Fruit fly (Drosophila melanogaster): ENCODE measurements around the gene CG13002.

CG13002 gene

dm6 chrX:16920682-16921286 lies 31.2 kb downstream of the CG13002 start:
- peak; percentile 5 for TF ChIP-seq cic (GFP tag; optimal IDR thresholded peaks at IDR 0.05)
- TF ChIP-seq CG7101 (tag; optimal IDR thresholded peaks at IDR 0.05): peak; percentile 55
- no peak for TF ChIP-seq Mnt (GFP tag; optimal IDR thresholded peaks at IDR 0.05)

dm6 chrX:16922626-16923025 lies 33.0 kb downstream of the CG13002 start:
- TF ChIP-seq Hr96 (GFP tag; optimal IDR thresholded peaks at IDR 0.05): no peak
- TF ChIP-seq CG5204 (GFP tag; optimal IDR thresholded peaks at IDR 0.05): no peak
- no peak for TF ChIP-seq toe (GFP tag; optimal IDR thresholded peaks at IDR 0.05)
- TF ChIP-seq CG12768 (GFP tag; optimal IDR thresholded peaks at IDR 0.05): no peak
- no peak for TF ChIP-seq CG14711 (tag; optimal IDR thresholded peaks at IDR 0.05)
- no peak for TF ChIP-seq Crg-1 (GFP tag; optimal IDR thresholded peaks at IDR 0.05)
- no peak for TF ChIP-seq tj (GFP tag; optimal IDR thresholded peaks at IDR 0.05)
- TF ChIP-seq CG33017 (tag; optimal IDR thresholded peaks at IDR 0.05): no peak
- no peak for TF ChIP-seq Clk (GFP tag; optimal IDR thresholded peaks at IDR 0.05)
- TF ChIP-seq cnc (optimal IDR thresholded peaks at IDR 0.05): no peak
- TF ChIP-seq CG7045 (GFP tag; optimal IDR thresholded peaks at IDR 0.05): no peak
- TF ChIP-seq CG1620 (GFP tag; optimal IDR thresholded peaks at IDR 0.05): no peak
- no peak for TF ChIP-seq Mnt (GFP tag; optimal IDR thresholded peaks at IDR 0.05)

- no peak for TF ChIP-seq CG12768 (GFP tag; optimal IDR thresholded peaks at IDR 0.05)
- TF ChIP-seq CG11617 (GFP tag; optimal IDR thresholded peaks at IDR 0.05): no peak
- no peak for TF ChIP-seq toe (GFP tag; optimal IDR thresholded peaks at IDR 0.05)
- TF ChIP-seq tj (GFP tag; optimal IDR thresholded peaks at IDR 0.05): no peak
- TF ChIP-seq CG33017 (tag; optimal IDR thresholded peaks at IDR 0.05): no peak
- no peak for TF ChIP-seq pad (GFP tag; optimal IDR thresholded peaks at IDR 0.05)
- TF ChIP-seq Mnt (GFP tag; optimal IDR thresholded peaks at IDR 0.05): no peak
- TF ChIP-seq Hr96 (GFP tag; optimal IDR thresholded peaks at IDR 0.05): no peak
- TF ChIP-seq kay (GFP tag; ENCODE audit: borderline replicate concordance): no peak
These were observed 33.9 kb downstream of the CG13002 start for dm6 chrX:16923503-16923902.

dm6 chrX:16924069-16924721 lies 34.6 kb downstream of the CG13002 start:
- TF ChIP-seq CG11617 (GFP tag; optimal IDR thresholded peaks at IDR 0.05) (no peak), Hr96 (GFP tag; optimal IDR thresholded peaks at IDR 0.05) (peak; percentile 15), CG7101 (tag; optimal IDR thresholded peaks at IDR 0.05) (peak; percentile 7)

dm6 chrX:16926726-16927125 lies 37.1 kb downstream of the CG13002 start:
- TF ChIP-seq tj (GFP tag; optimal IDR thresholded peaks at IDR 0.05): no peak
- TF ChIP-seq CG1620 (GFP tag; optimal IDR thresholded peaks at IDR 0.05): no peak
- TF ChIP-seq cnc (optimal IDR thresholded peaks at IDR 0.05): no peak
- TF ChIP-seq Clk (GFP tag; optimal IDR thresholded peaks at IDR 0.05): no peak
- no peak for TF ChIP-seq pad (GFP tag; optimal IDR thresholded peaks at IDR 0.05)
- TF ChIP-seq ovo (GFP tag; optimal IDR thresholded peaks at IDR 0.05): no peak
- no peak for TF ChIP-seq bab1 (GFP tag; optimal IDR thresholded peaks at IDR 0.05)
- no peak for TF ChIP-seq Hr96 (GFP tag; optimal IDR thresholded peaks at IDR 0.05)

dm6 chrX:16930465-16931286 lies 41.1 kb downstream of the CG13002 start:
- TF ChIP-seq Clk (GFP tag; optimal IDR thresholded peaks at IDR 0.05) (no peak), kay (GFP tag; ENCODE audit: borderline replicate concordance) (peak; percentile 26), Crg-1 (GFP tag; optimal IDR thresholded peaks at IDR 0.05) (no peak), cnc (optimal IDR thresholded peaks at IDR 0.05) (no peak), CG33017 (tag; optimal IDR thresholded peaks at IDR 0.05) (no peak), ovo (GFP tag; optimal IDR thresholded peaks at IDR 0.05) (no peak), tj (GFP tag; optimal IDR thresholded peaks at IDR 0.05) (no peak), Hr96 (GFP tag; optimal IDR thresholded peaks at IDR 0.05) (no peak), CG7045 (GFP tag; optimal IDR thresholded peaks at IDR 0.05) (no peak), pad (GFP tag; optimal IDR thresholded peaks at IDR 0.05) (no peak), cic (GFP tag; optimal IDR thresholded peaks at IDR 0.05) (no peak), CG12768 (GFP tag; optimal IDR thresholded peaks at IDR 0.05) (no peak), CG14711 (tag; optimal IDR thresholded peaks at IDR 0.05) (peak; percentile 12), Mnt (GFP tag; optimal IDR thresholded peaks at IDR 0.05) (no peak), CG11617 (GFP tag; optimal IDR thresholded peaks at IDR 0.05) (no peak), bab1 (GFP tag; optimal IDR thresholded peaks at IDR 0.05) (no peak), CG7101 (tag; optimal IDR thresholded peaks at IDR 0.05) (peak; percentile 31), CG1620 (GFP tag; optimal IDR thresholded peaks at IDR 0.05) (no peak), toe (GFP tag; optimal IDR thresholded peaks at IDR 0.05) (no peak), CG5204 (GFP tag; optimal IDR thresholded peaks at IDR 0.05) (no peak)

Measured in whole organism, adult.